Worm (Caenorhabditis elegans): Measurements from ENCODE around the gene rad-51.

- TF ChIP-seq nhr-28 (tag; optimal IDR thresholded peaks at IDR 0.05): no peak
- no peak for TF ChIP-seq pha-4 (tag; optimal IDR thresholded peaks at IDR 0.05)
- no peak for TF ChIP-seq nhr-237 (tag; optimal IDR thresholded peaks at IDR 0.05)
- no peak for TF ChIP-seq nhr-12 (tag; optimal IDR thresholded peaks at IDR 0.05)
- no peak for TF ChIP-seq snpc-4 (tag; optimal IDR thresholded peaks at IDR 0.05)
- TF ChIP-seq elt-1 (tag; optimal IDR thresholded peaks at IDR 0.05; ENCODE audit: borderline replicate concordance, insufficient read depth): peak; percentile 57
These were observed 32.3 kb downstream of the rad-51 start for ce11 chrIV:10251764-10252163.
